Worm (Caenorhabditis elegans): ENCODE data around the gene col-71.

ce11 chrII:3461586-3461985 is 40.8 kb downstream of the col-71 start, which contains the start of gene C16C8.8:
- no peak for TF ChIP-seq ama-1 (optimal IDR thresholded peaks at IDR 0.05)
- no peak for TF ChIP-seq scrt-1 (GFP tag; IDR thresholded peaks at IDR 0.05)
- TF ChIP-seq aly-1 (tag; optimal IDR thresholded peaks at IDR 0.05), result no peak
- TF ChIP-seq tbx-11 (GFP tag; IDR thresholded peaks at IDR 0.05), result no peak
- no peak for TF ChIP-seq sea-1 (GFP tag; conservative IDR thresholded peaks at IDR 0.05)
- no peak for TF ChIP-seq ceh-13 (GFP tag; optimal IDR thresholded peaks at IDR 0.05)
- no peak for TF ChIP-seq F13C5.2 (tag; optimal IDR thresholded peaks at IDR 0.05)
- no peak for TF ChIP-seq hmg-4 (GFP tag; optimal IDR thresholded peaks at IDR 0.05)
- no peak for TF ChIP-seq tbx-37 (GFP tag; conservative IDR thresholded peaks at IDR 0.05)
- TF ChIP-seq ceh-36 (tag; optimal IDR thresholded peaks at IDR 0.05), result no peak
- TF ChIP-seq B0310.2 (tag; optimal IDR thresholded peaks at IDR 0.05), result no peak

All from whole organism, early embryonic.